ENCODE assay signal across 1 fruit fly cellular context in genomic region chr2L:3844898-3845713, dm6.
A peak's percentile ranks its signal among the peaks of the same experiment; 100 is the strongest.
TF ChIP-seq lines count a peak whose summit lies in the region.

No protein-coding gene starts in this region.

TF ChIP-seq in whole organism, embryonic, 481 proteins besides CTCF, POLR2A, EP300 and RAD21 (continued from another document):
- TF ChIP-seq CG6854 (GFP tag; optimal IDR thresholded peaks at IDR 0.05; lab: Kevin White, UChicago) (no peak), row (GFP tag; IDR thresholded peaks at IDR 0.05; lab: Robert Waterston, UW) (peak; percentile 47), CG9817 (tag; optimal IDR thresholded peaks at IDR 0.05; lab: Kevin White, UChicago) (no peak), vvl (GFP tag; IDR thresholded peaks at IDR 0.05; lab: Robert Waterston, UW) (no peak), prd (optimal IDR thresholded peaks at IDR 0.05; lab: Kevin White, UChicago) (no peak), prd (GFP tag; IDR thresholded peaks at IDR 0.05; lab: Robert Waterston, UW) (no peak), CG13894 (tag; optimal IDR thresholded peaks at IDR 0.05; lab: Kevin White, UChicago) (no peak), mirr (GFP tag; optimal IDR thresholded peaks at IDR 0.05; lab: Kevin White, UChicago) (no peak), Hand (GFP tag; optimal IDR thresholded peaks at IDR 0.05; lab: Kevin White, UChicago) (no peak), sr (GFP tag; IDR thresholded peaks at IDR 0.05; lab: Robert Waterston, UW) (no peak), CG10654 (GFP tag; optimal IDR thresholded peaks at IDR 0.05; lab: Kevin White, UChicago) (no peak), cas (GFP tag; IDR thresholded peaks at IDR 0.05; lab: Robert Waterston, UW) (no peak), Med (GFP tag; lab: Kevin White, UChicago) (no peak), CG12744 (GFP tag; optimal IDR thresholded peaks at IDR 0.05; lab: Kevin White, UChicago) (no peak), CG15601 (tag; optimal IDR thresholded peaks at IDR 0.05; lab: Kevin White, UChicago) (no peak), Kr (GFP tag; optimal IDR thresholded peaks at IDR 0.05; lab: Kevin White, UChicago) (no peak), CG4730 (GFP tag; IDR thresholded peaks at IDR 0.05; lab: Robert Waterston, UW) (no peak), CG43689 (GFP tag; IDR thresholded peaks at IDR 0.05; lab: Robert Waterston, UW) (no peak), CG1647 (GFP tag; optimal IDR thresholded peaks at IDR 0.05; lab: Kevin White, UChicago) (no peak), Hr51 (GFP tag; optimal IDR thresholded peaks at IDR 0.05; lab: Kevin White, UChicago) (no peak), tin (GFP tag; optimal IDR thresholded peaks at IDR 0.05; lab: Kevin White, UChicago) (no peak), croc (GFP tag; conservative IDR thresholded peaks at IDR 0.05; lab: Robert Waterston, UW) (no peak), CG7786 (GFP tag; optimal IDR thresholded peaks at IDR 0.05; lab: Kevin White, UChicago) (no peak), CG6683 (GFP tag; optimal IDR thresholded peaks at IDR 0.05; lab: Kevin White, UChicago) (no peak), emc (GFP tag; optimal IDR thresholded peaks at IDR 0.05; lab: Kevin White, UChicago) (no peak), nerfin-2 (GFP tag; IDR thresholded peaks at IDR 0.05; lab: Robert Waterston, UW; ENCODE audit: partially characterized antibody) (no peak), CG13424 (tag; optimal IDR thresholded peaks at IDR 0.05; lab: Kevin White, UChicago) (peak; percentile 11), CG10543 (GFP tag; optimal IDR thresholded peaks at IDR 0.05; lab: Kevin White, UChicago) (no peak), trh (GFP tag; optimal IDR thresholded peaks at IDR 0.05; lab: Kevin White, UChicago) (no peak), z (GFP tag; IDR thresholded peaks at IDR 0.05; lab: Robert Waterston, UW) (no peak), NK7.1 (GFP tag; optimal IDR thresholded peaks at IDR 0.05; lab: Kevin White, UChicago) (no peak), CG1832 (GFP tag; optimal IDR thresholded peaks at IDR 0.05; lab: Kevin White, UChicago) (no peak), gem (tag; optimal IDR thresholded peaks at IDR 0.05; lab: Kevin White, UChicago) (peak; percentile 63), ATbp (GFP tag; optimal IDR thresholded peaks at IDR 0.05; lab: Kevin White, UChicago) (no peak), CHES-1-like (GFP tag; optimal IDR thresholded peaks at IDR 0.05; lab: Kevin White, UChicago) (no peak), CG18262 (tag; optimal IDR thresholded peaks at IDR 0.05; lab: Kevin White, UChicago) (peak; percentile 67), ara (GFP tag; IDR thresholded peaks at IDR 0.05; lab: Robert Waterston, UW) (no peak), CG7357 (GFP tag; IDR thresholded peaks at IDR 0.05; lab: Robert Waterston, UW) (no peak), CG14014 (GFP tag; IDR thresholded peaks at IDR 0.05; lab: Robert Waterston, UW) (no peak), CG4820 (GFP tag; optimal IDR thresholded peaks at IDR 0.05; lab: Kevin White, UChicago) (no peak), sd (tag; optimal IDR thresholded peaks at IDR 0.05; lab: Kevin White, UChicago) (no peak), TFAM (GFP tag; optimal IDR thresholded peaks at IDR 0.05; lab: Kevin White, UChicago) (no peak), CG4328 (GFP tag; optimal IDR thresholded peaks at IDR 0.05; lab: Kevin White, UChicago) (no peak), CG12659 (GFP tag; optimal IDR thresholded peaks at IDR 0.05; lab: Kevin White, UChicago) (no peak), aop (GFP tag; IDR thresholded peaks at IDR 0.05; lab: Robert Waterston, UW) (no peak), MESR4 (GFP tag; optimal IDR thresholded peaks at IDR 0.05; lab: Kevin White, UChicago) (no peak), wor (GFP tag; IDR thresholded peaks at IDR 0.05; lab: Robert Waterston, UW) (no peak), CG10565 (GFP tag; optimal IDR thresholded peaks at IDR 0.05; lab: Kevin White, UChicago) (no peak), jumu (GFP tag; optimal IDR thresholded peaks at IDR 0.05; lab: Kevin White, UChicago) (no peak), ssp (GFP tag; IDR thresholded peaks at IDR 0.05; lab: Robert Waterston, UW) (no peak), CG4360 (GFP tag; IDR thresholded peaks at IDR 0.05; lab: Robert Waterston, UW) (no peak), E2f1 (GFP tag; IDR thresholded peaks at IDR 0.05; lab: Robert Waterston, UW) (no peak), lilli (GFP tag; optimal IDR thresholded peaks at IDR 0.05; lab: Kevin White, UChicago) (no peak), CG4617 (GFP tag; optimal IDR thresholded peaks at IDR 0.05; lab: Kevin White, UChicago; ENCODE audit: borderline replicate concordance) (no peak), ab (GFP tag; optimal IDR thresholded peaks at IDR 0.05; lab: Kevin White, UChicago) (no peak), CG12769 (tag; optimal IDR thresholded peaks at IDR 0.05; lab: Kevin White, UChicago) (no peak), Ets97D (GFP tag; optimal IDR thresholded peaks at IDR 0.05; lab: Kevin White, UChicago) (no peak), CG10209 (GFP tag; optimal IDR thresholded peaks at IDR 0.05; lab: Kevin White, UChicago) (no peak), Fer3 (tag; optimal IDR thresholded peaks at IDR 0.05; lab: Kevin White, UChicago) (no peak), CG10274 (GFP tag; optimal IDR thresholded peaks at IDR 0.05; lab: Kevin White, UChicago) (no peak), Fer1 (GFP tag; optimal IDR thresholded peaks at IDR 0.05; lab: Kevin White, UChicago) (no peak), Optix (GFP tag; IDR thresholded peaks at IDR 0.05; lab: Robert Waterston, UW) (no peak), CG1792 (GFP tag; optimal IDR thresholded peaks at IDR 0.05; lab: Kevin White, UChicago) (no peak), h (optimal IDR thresholded peaks at IDR 0.05; lab: Kevin White, UChicago) (no peak), B-H1 (GFP tag; IDR thresholded peaks at IDR 0.05; lab: Robert Waterston, UW) (no peak), Scr (GFP tag; IDR thresholded peaks at IDR 0.05; lab: Robert Waterston, UW; ENCODE audit: partially characterized antibody) (no peak), repo (GFP tag; optimal IDR thresholded peaks at IDR 0.05; lab: Kevin White, UChicago) (no peak), CG2875 (GFP tag; optimal IDR thresholded peaks at IDR 0.05; lab: Kevin White, UChicago) (peak; percentile 5), gfzf (GFP tag; optimal IDR thresholded peaks at IDR 0.05; lab: Kevin White, UChicago) (no peak), ranshi (GFP tag; IDR thresholded peaks at IDR 0.05; lab: Robert Waterston, UW) (no peak), Asciz (GFP tag; optimal IDR thresholded peaks at IDR 0.05; lab: Kevin White, UChicago) (no peak), CrebB (tag; optimal IDR thresholded peaks at IDR 0.05; lab: Kevin White, UChicago) (no peak), CG18599 (GFP tag; optimal IDR thresholded peaks at IDR 0.05; lab: Kevin White, UChicago) (no peak), HLH4C (GFP tag; IDR thresholded peaks at IDR 0.05; lab: Robert Waterston, UW; ENCODE audit: partially characterized antibody) (no peak), CG18476 (GFP tag; optimal IDR thresholded peaks at IDR 0.05; lab: Kevin White, UChicago) (no peak), HmgZ (tag; optimal IDR thresholded peaks at IDR 0.05; lab: Kevin White, UChicago) (no peak), Nf-YC (tag; optimal IDR thresholded peaks at IDR 0.05; lab: Kevin White, UChicago) (peak; percentile 71), CG31388 (GFP tag; optimal IDR thresholded peaks at IDR 0.05; lab: Kevin White, UChicago) (no peak), dysf (GFP tag; IDR thresholded peaks at IDR 0.05; lab: Robert Waterston, UW) (no peak), Usf (GFP tag; optimal IDR thresholded peaks at IDR 0.05; lab: Kevin White, UChicago) (no peak), CG32532 (GFP tag; IDR thresholded peaks at IDR 0.05; lab: Robert Waterston, UW) (no peak), wdn (GFP tag; IDR thresholded peaks at IDR 0.05; lab: Robert Waterston, UW) (no peak), CG3726 (GFP tag; IDR thresholded peaks at IDR 0.05; lab: Robert Waterston, UW) (no peak), CG16779 (GFP tag; IDR thresholded peaks at IDR 0.05; lab: Robert Waterston, UW) (no peak), amos (GFP tag; IDR thresholded peaks at IDR 0.05; lab: Robert Waterston, UW; ENCODE audit: partially characterized antibody) (no peak), Sox100B (GFP tag; optimal IDR thresholded peaks at IDR 0.05; lab: Kevin White, UChicago) (peak; percentile 13), chif (GFP tag; optimal IDR thresholded peaks at IDR 0.05; lab: Kevin White, UChicago) (no peak)
